Worm (Caenorhabditis elegans): ENCODE data around the gene scyl-1.

DNA sequence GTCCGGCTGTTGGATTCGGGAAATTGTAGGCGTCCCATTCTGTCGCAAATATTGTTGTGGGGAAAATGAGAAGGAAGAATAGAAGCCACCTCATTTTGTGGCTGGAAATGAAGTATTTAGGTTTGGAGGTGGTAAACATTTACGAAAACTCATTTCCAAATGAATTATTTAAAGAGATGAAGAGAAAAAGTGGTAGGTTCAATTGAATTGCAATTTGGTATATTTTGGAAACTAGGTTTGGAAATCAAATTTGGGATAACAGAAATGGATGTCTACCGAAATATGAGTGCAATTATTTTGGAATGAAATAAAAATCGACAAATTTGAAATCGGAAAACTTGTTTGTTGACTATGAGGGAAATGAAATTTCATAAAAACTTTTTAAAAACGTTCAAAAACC, 32.7 kb downstream of the scyl-1 start, which contains the start of gene F15B9.10:
- TF ChIP-seq med-1 (GFP tag; optimal IDR thresholded peaks at IDR 0.05; ENCODE audit: insufficient read depth), result no peak
- TF ChIP-seq flt-1 (GFP tag; IDR thresholded peaks at IDR 0.05), result no peak
- no peak for TF ChIP-seq ref-1 (GFP tag; conservative IDR thresholded peaks at IDR 0.05)
- TF ChIP-seq tab-1 (GFP tag; IDR thresholded peaks at IDR 0.05), result no peak
- TF ChIP-seq ztf-23 (GFP tag; IDR thresholded peaks at IDR 0.05), result no peak

All from whole organism, midembryonic.